Worm (Caenorhabditis elegans) whole organism, mixed stage, embryonic: Measurements from ENCODE around the gene nhr-32.

Source experiments
- M03D4.4 ChIP-seq: sonication (generic microtip); optimal IDR thresholded peaks from 2 replicates; lab custom pipeline; 2017; ENCODE audit warnings: mild to moderate bottlenecking, missing genetic modification characterization, missing compliant biosample characterization
- bed-3 ChIP-seq: fragments of 200-800 bp; sonication (Bioruptor generic); optimal IDR thresholded peaks from 3 replicates; lab custom pipeline; 2018; ENCODE audit warnings: mild to moderate bottlenecking, missing genetic modification characterization, moderate library complexity, missing compliant biosample characterization
- blmp-1 ChIP-seq: fragments of 150-350 bp; optimal IDR thresholded peaks from 2 replicates; lab custom pipeline; 2014; ENCODE audit warnings: missing biosample characterization, missing genetic modification characterization
- ceh-39 ChIP-seq: fragments of 150-350 bp; optimal IDR thresholded peaks from 2 replicates; lab custom pipeline; 2014; ENCODE audit warnings: missing biosample characterization, missing genetic modification characterization
- ceh-43 ChIP-seq: fragments of 200-800 bp; sonication (Bioruptor generic); optimal IDR thresholded peaks from 2 replicates; lab custom pipeline; 2018; ENCODE audit warnings: mild to moderate bottlenecking, missing genetic modification characterization, moderate library complexity, missing compliant biosample characterization
- ces-1 ChIP-seq: fragments of 150-350 bp; optimal IDR thresholded peaks from 2 replicates; lab custom pipeline; 2014; ENCODE audit warnings: missing biosample characterization, missing genetic modification reagents, missing genetic modification characterization
- cnd-1 ChIP-seq: fragments of 200-800 bp; sonication (Bioruptor generic); optimal IDR thresholded peaks from 2 replicates; lab custom pipeline; 2018; ENCODE audit warnings: mild to moderate bottlenecking, missing genetic modification characterization, missing compliant biosample characterization
- drap-1 ChIP-seq: fragments of 200-800 bp; sonication (Bioruptor generic); optimal IDR thresholded peaks from 3 replicates; lab custom pipeline; 2018; ENCODE audit warnings: mild to moderate bottlenecking, missing genetic modification characterization, missing compliant biosample characterization
- elt-1 ChIP-seq: sonication (generic microtip); optimal IDR thresholded peaks from 2 replicates; lab custom pipeline; 2017; ENCODE audit warnings: missing genetic modification characterization, mild to moderate bottlenecking, missing compliant biosample characterization, antibody characterized with exemption, moderate library complexity, borderline replicate concordance; ENCODE audit not compliant: insufficient read depth
- elt-3 ChIP-seq: fragments of 150-350 bp; optimal IDR thresholded peaks from 2 replicates; lab custom pipeline; 2014; ENCODE audit warnings: missing biosample characterization, missing genetic modification characterization
- flh-1 ChIP-seq: fragments of 200-800 bp; sonication (Bioruptor generic); optimal IDR thresholded peaks from 2 replicates; lab custom pipeline; 2018; ENCODE audit warnings: mild to moderate bottlenecking, missing genetic modification characterization, moderate library complexity, missing compliant biosample characterization
- hlh-1 ChIP-seq: fragments of 150-350 bp; optimal IDR thresholded peaks from 2 replicates; lab custom pipeline; 2014; ENCODE audit warnings: missing biosample characterization, missing genetic modification reagents, missing genetic modification characterization
- lin-13 ChIP-seq: fragments of 150-350 bp; optimal IDR thresholded peaks from 2 replicates; lab custom pipeline; 2014; ENCODE audit warnings: missing biosample characterization, missing genetic modification characterization
- lin-32 ChIP-seq: fragments of 200-800 bp; sonication (Bioruptor generic); optimal IDR thresholded peaks from 2 replicates; lab custom pipeline; 2018; ENCODE audit warnings: mild to moderate bottlenecking, missing genetic modification characterization, missing compliant biosample characterization
- lsy-2 ChIP-seq: fragments of 150-350 bp; optimal IDR thresholded peaks from 2 replicates; lab custom pipeline; 2014; ENCODE audit warnings: missing biosample characterization, missing genetic modification characterization
- mab-5 ChIP-seq: fragments of 150-350 bp; optimal IDR thresholded peaks from 2 replicates; lab custom pipeline; 2014; ENCODE audit warnings: missing biosample characterization, missing genetic modification characterization
- mep-1 ChIP-seq: fragments of 150-350 bp; optimal IDR thresholded peaks from 2 replicates; lab custom pipeline; 2017; ENCODE audit warnings: missing biosample characterization, missing genetic modification reagents, missing genetic modification characterization, inconsistent platforms
- mls-2 ChIP-seq: sonication (generic microtip); optimal IDR thresholded peaks from 2 replicates; lab custom pipeline; 2016; ENCODE audit warnings: mild to moderate bottlenecking, missing genetic modification characterization, moderate library complexity, missing compliant biosample characterization
- nhr-2 ChIP-seq: fragments of 150-350 bp; optimal IDR thresholded peaks from 2 replicates; lab custom pipeline; 2014; ENCODE audit warnings: missing biosample characterization, missing genetic modification characterization
- nhr-237 ChIP-seq: fragments of 150-350 bp; optimal IDR thresholded peaks from 2 replicates; lab custom pipeline; 2014; ENCODE audit warnings: missing biosample characterization, missing genetic modification characterization
- nhr-28 ChIP-seq: fragments of 150-350 bp; optimal IDR thresholded peaks from 2 replicates; lab custom pipeline; 2014; ENCODE audit warnings: missing biosample characterization, missing genetic modification characterization
- pha-4 ChIP-seq: fragments of 150-350 bp; optimal IDR thresholded peaks from 2 replicates; lab custom pipeline; 2018; ENCODE audit warnings: missing biosample characterization, missing genetic modification reagents, missing genetic modification characterization
- sem-2 ChIP-seq: fragments of 200-800 bp; sonication (Bioruptor generic); optimal IDR thresholded peaks from 2 replicates; lab custom pipeline; 2018; ENCODE audit warnings: mild to moderate bottlenecking, missing genetic modification characterization, missing compliant biosample characterization
- snpc-4 ChIP-seq: fragments of 150-350 bp; optimal IDR thresholded peaks from 2 replicates; lab custom pipeline; 2014; ENCODE audit warnings: missing biosample characterization, missing genetic modification characterization
- sptf-1 ChIP-seq: sonication (generic microtip); optimal IDR thresholded peaks from 2 replicates; lab custom pipeline; 2017; ENCODE audit warnings: mild to moderate bottlenecking, missing genetic modification characterization, moderate library complexity, missing compliant biosample characterization
- tbx-8 ChIP-seq: fragments of 200-800 bp; sonication (Bioruptor generic); optimal IDR thresholded peaks from 2 replicates; lab custom pipeline; 2018; ENCODE audit warnings: mild to moderate bottlenecking, missing genetic modification characterization, moderate library complexity, missing compliant biosample characterization
- unc-120 ChIP-seq: sonication (generic microtip); optimal IDR thresholded peaks from 2 replicates; lab custom pipeline; 2017; ENCODE audit warnings: missing genetic modification characterization, missing compliant biosample characterization; ENCODE audit not compliant: poor library complexity, severe bottlenecking
- unc-39 ChIP-seq: fragments of 150-350 bp; optimal IDR thresholded peaks from 2 replicates; lab custom pipeline; 2014; ENCODE audit warnings: missing biosample characterization, missing genetic modification characterization
- unc-62 ChIP-seq: fragments of 150-350 bp; optimal IDR thresholded peaks from 2 replicates; lab custom pipeline; 2014; ENCODE audit warnings: missing biosample characterization, missing genetic modification reagents, missing genetic modification characterization
- zip-8 ChIP-seq: fragments of 150-350 bp; optimal IDR thresholded peaks from 2 replicates; lab custom pipeline; 2014; ENCODE audit warnings: missing biosample characterization, missing genetic modification characterization
- ztf-11 ChIP-seq: fragments of 150-350 bp; optimal IDR thresholded peaks from 2 replicates; lab custom pipeline; 2014; ENCODE audit warnings: missing biosample characterization, missing genetic modification characterization

The nhr-32 gene

DNA sequence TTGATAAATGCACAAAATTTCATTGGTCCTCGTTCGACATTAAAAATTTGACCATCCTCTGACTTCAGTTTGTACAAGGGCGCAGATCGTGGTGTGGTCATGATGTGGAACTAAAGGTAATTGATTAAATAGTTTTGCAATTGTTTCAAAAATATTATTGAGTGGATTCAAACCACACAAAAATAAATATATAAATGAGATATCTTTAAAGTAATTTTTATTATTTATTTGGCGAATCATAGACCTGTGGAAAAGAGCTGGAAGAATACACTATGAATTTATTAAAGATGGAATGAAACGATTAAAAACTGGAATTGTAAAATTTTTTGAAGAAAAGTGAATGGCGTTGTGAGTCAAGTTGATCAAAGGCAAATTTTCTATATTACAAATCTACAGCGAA, 28.3 kb upstream of the nhr-32 start, which contains the start of gene skr-20:
TSS of gene skr-20 (minus strand) at position 101 of the 400 bp plus-strand sequence.
- TF ChIP-seq nhr-28 (tag; lab: Kevin White, UChicago) (no peak), nhr-237 (tag; lab: Kevin White, UChicago) (no peak), blmp-1 (tag; lab: Kevin White, UChicago) (no peak), sem-2 (GFP tag; lab: Kevin White, UChicago) (no peak), flh-1 (no peak), mab-5 (tag; lab: Kevin White, UChicago) (no peak), zip-8 (tag; lab: Kevin White, UChicago) (no peak), tbx-8 (GFP tag; lab: Kevin White, UChicago) (no peak), ceh-43 (no peak), lsy-2 (tag; lab: Kevin White, UChicago) (no peak), bed-3 (no peak), drap-1 (GFP tag; lab: Kevin White, UChicago) (no peak)
- TF ChIP-seq, all 35 proteins: peak for 0

DNA sequence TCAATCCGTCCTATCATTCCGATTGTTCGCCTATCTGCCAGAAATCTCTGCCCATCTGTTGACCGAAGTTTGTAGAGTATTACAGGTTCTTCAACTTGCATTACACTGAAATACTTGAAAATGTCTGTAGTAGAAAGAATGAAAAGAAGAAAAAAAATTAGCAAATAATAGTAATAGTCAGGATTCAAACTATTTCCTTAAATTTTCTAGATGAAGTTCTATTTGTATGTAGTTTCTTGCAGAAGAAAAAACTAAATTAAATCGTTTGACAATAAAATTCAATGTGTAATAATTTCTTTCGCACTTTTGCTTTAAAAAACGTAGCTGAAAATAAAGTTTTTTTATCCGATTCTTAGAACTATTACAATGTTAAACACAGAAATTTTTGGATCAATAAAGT, 27.2 kb upstream of the nhr-32 start, which contains the start of gene skr-19:
TSS of gene skr-19 (minus strand) at position 101 of the 400 bp plus-strand sequence.
- TF ChIP-seq elt-1 (tag; lab: Kevin White, UChicago) (no peak), sptf-1 (tag; lab: Kevin White, UChicago) (no peak), ceh-39 (tag; lab: Kevin White, UChicago) (no peak)

DNA sequence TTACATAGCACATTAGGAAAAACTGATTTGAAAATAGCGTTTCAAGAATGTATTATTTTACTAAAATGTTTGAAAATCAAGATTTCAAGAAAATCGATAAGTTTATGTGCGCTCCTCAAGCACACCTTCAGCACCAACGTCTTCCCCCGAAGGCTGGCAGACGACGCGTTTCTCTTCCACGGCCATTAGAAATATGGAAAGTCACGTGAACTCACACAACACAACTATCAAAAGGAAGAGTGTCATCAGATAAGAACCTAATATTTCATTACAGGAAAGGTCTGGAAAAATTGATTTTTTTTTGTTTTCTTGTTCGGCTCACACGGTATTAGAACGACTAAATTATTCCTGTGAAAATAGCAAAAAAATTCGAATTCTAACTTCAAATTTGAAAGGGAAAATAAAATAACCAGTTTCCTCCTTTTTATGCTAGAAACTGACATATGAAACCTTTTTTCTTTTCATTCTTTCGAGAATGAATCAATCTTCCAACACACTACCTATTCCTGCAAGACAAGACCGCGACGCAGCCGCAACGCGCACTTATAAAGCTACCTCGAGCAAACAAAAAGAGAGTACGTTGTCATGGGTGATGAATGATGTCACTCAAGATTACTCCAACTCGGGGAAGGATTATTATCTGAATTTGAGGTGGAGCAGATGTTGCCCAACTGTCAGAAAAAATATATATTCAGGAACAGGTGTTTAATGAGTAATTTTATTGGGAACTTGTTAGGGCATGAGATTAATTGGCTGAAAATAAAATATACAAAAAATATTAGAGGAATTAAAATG, 26.5 kb upstream of the nhr-32 start:
- peak; percentile 29 for TF ChIP-seq cnd-1
- peak; percentile 64 for TF ChIP-seq unc-62 (GFP tag; lab: Kevin White, UChicago)
- peak; percentile 55 for TF ChIP-seq lin-32 (GFP tag; lab: Kevin White, UChicago)
- TF ChIP-seq mep-1 (tag; lab: Kevin White, UChicago), result peak; percentile 2
- no peak for TF ChIP-seq sem-2 (GFP tag; lab: Kevin White, UChicago)

DNA sequence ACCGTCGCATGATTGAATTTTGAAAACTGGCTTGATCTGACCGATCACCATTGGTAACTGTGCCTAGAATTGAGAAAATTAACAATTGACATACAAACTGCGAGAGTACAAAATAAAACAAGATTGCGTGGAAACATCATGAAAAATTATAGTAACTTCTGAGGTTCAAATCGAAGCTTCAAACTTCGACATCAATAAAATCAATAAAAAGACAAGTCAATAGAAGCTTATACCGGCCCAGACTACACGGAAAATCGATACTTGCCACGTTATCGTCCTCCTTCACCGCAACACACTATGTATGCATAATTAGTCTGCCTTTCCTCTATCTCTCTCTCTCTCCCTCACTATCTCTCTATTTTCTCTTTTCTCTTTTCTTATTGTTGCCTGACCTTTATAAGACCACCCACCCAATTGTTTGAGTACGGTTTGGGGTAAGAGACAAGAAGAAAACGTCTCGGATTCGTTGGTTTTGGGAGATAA, 25.1 kb upstream of the nhr-32 start, which contains the start of gene skr-21:
TSS of gene skr-21 (minus strand) at position 51 of the 483 bp plus-strand sequence.
- TF ChIP-seq nhr-2 (tag; lab: Kevin White, UChicago) (peak; percentile 41), sptf-1 (tag; lab: Kevin White, UChicago) (peak; percentile 48), ztf-11 (tag; lab: Kevin White, UChicago) (no peak), elt-1 (tag; lab: Kevin White, UChicago) (no peak), unc-120 (tag; lab: Kevin White, UChicago) (peak; percentile 26), ceh-39 (tag; lab: Kevin White, UChicago) (peak; percentile 51), ces-1 (GFP tag; lab: Kevin White, UChicago) (peak; percentile 39)

DNA sequence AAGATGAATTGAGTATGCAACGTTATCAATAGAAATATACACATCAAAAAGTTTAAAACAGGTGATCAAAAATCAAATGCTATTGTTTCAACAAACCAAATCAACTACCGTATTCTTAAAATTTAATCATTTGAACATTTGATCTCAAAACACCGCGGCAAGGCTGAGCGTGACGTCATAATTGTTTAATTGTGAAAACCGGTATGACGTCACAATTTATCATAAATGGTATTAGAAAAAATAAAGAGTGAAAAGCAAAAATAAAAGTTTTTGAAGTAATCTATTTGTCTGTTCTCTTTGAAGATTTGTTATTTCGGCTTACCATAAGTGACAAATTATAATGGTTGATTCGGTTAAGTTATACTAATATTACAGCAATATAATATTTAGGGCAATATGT, 24.0 kb upstream of the nhr-32 start:
- TF ChIP-seq mab-5 (tag; lab: Kevin White, UChicago) (no peak), zip-8 (tag; lab: Kevin White, UChicago) (peak; percentile 99), mls-2 (tag; lab: Kevin White, UChicago) (no peak), hlh-1 (tag; lab: Kevin White, UChicago) (no peak), mep-1 (tag; lab: Kevin White, UChicago) (no peak), bed-3 (no peak), elt-1 (tag; lab: Kevin White, UChicago) (no peak)

DNA sequence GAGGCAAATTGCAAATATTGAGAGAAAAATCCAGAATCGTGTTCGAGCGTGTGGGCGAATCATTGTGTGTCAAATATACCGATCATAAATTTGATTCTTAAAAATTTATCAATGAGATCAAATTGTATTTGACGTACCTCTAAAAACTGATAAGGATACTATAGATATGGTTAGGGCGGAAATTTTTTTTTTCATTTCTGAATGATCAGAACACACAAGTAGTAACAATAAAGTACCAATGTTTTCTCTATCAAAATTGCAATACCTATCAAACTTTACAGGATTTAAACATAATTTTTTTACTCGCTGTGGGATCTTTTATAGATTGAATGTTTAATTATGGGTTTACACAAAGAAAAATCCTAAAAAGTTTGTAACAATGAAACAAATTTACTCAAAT, 19.5 kb upstream of the nhr-32 start, which contains the start of gene bgnt-1.5:
TSS of gene bgnt-1.5 (minus strand) at position 101 of the 400 bp plus-strand sequence.
- TF ChIP-seq snpc-4 (tag; lab: Kevin White, UChicago) (no peak), unc-62 (GFP tag; lab: Kevin White, UChicago) (no peak), pha-4 (tag; lab: Kevin White, UChicago) (no peak), unc-39 (tag; lab: Kevin White, UChicago) (no peak), sptf-1 (tag; lab: Kevin White, UChicago) (no peak), lin-32 (GFP tag; lab: Kevin White, UChicago) (no peak), lsy-2 (tag; lab: Kevin White, UChicago) (no peak), M03D4.4 (tag; lab: Kevin White, UChicago) (no peak), lin-13 (no peak), elt-3 (tag; lab: Kevin White, UChicago) (no peak)
